Worm (Caenorhabditis elegans) whole organism, L2 larva: Measurements from ENCODE around the gene chca-1.

Experiments
- lsy-2 ChIP-seq, 2 experiments: fragments of 150-350 bp in 1 of 2; sonication (generic microtip) in 1 of 2; optimal IDR thresholded peaks; 2 replicates each; lab custom pipeline; 2014 to 2017; ENCODE audit warnings: missing biosample characterization in 2 of 2, missing genetic modification characterization in 2 of 2
- mdl-1 ChIP-seq, 2 experiments: fragments of 150-350 bp in 1 of 2; sonication (generic microtip) in 1 of 2; optimal IDR thresholded peaks; 2 replicates each; lab custom pipeline; 2017; ENCODE audit warnings: missing biosample characterization in 2 of 2, missing genetic modification characterization in 2 of 2
- nhr-10 ChIP-seq: sonication (generic microtip); optimal IDR thresholded peaks from 2 replicates; lab custom pipeline; 2017; ENCODE audit warnings: missing biosample characterization, missing genetic modification characterization
- nhr-12 ChIP-seq: fragments of 150-350 bp; optimal IDR thresholded peaks from 2 replicates; lab custom pipeline; 2014; ENCODE audit warnings: missing biosample characterization, missing genetic modification characterization
- sem-4 ChIP-seq: fragments of 150-350 bp; optimal IDR thresholded peaks from 2 replicates; lab custom pipeline; 2014; ENCODE audit warnings: missing biosample characterization, missing genetic modification reagents, missing genetic modification characterization
- zag-1 ChIP-seq: fragments of 150-350 bp; optimal IDR thresholded peaks from 2 replicates; lab custom pipeline; 2014; ENCODE audit warnings: missing biosample characterization, missing genetic modification characterization
- ztf-11 ChIP-seq: sonication (generic microtip); optimal IDR thresholded peaks from 2 replicates; lab custom pipeline; 2017; ENCODE audit warnings: missing biosample characterization, missing genetic modification characterization

DNA sequence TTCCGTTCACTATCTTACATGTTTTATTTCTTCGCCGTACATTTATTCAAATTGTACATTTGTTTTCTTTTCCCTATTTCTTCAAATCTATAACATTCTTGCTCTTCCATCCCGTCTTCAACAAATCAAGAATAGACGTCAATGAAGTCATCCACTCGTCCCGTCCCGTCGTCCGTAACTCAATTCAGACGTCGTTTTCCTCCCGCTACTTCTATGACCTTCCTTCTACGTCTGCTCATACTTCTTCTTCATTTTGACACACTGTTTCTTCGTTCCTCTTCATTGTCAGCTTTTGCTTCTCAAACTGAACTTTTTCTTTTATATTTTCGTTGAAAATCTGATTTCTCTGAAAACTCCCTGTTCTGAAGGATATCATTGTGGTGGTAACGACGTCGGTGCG lies 8.8 kb downstream of the chca-1 start:
- TF ChIP-seq nhr-10 (tag; lab: Kevin White, UChicago) (no peak), zag-1 (tag; lab: Kevin White, UChicago) (no peak), nhr-12 (tag; lab: Kevin White, UChicago) (no peak), lsy-2 (tag; optimal IDR thresholded peaks at IDR 0.05; lab: Kevin White, UChicago) (no peak), ztf-11 (tag; lab: Kevin White, UChicago) (no peak), sem-4 (tag; lab: Kevin White, UChicago) (no peak), mdl-1 (tag; optimal IDR thresholded peaks at IDR 0.05; lab: Kevin White, UChicago) (no peak)
